Fruit fly (Drosophila melanogaster): ENCODE measurements around the gene CG31715.

The CG31715 gene

dm6 chr2L:10303786-10304185 is 37.6 kb upstream of the CG31715 start, which contains the start of gene nmd (continued):
- TF ChIP-seq tna (GFP tag; IDR thresholded peaks at IDR 0.05; ENCODE audit: partially characterized antibody) (peak; percentile 12; the same call in 1 of the 2 replicates), HLH4C (GFP tag; IDR thresholded peaks at IDR 0.05; ENCODE audit: partially characterized antibody) (no peak), sima (GFP tag; optimal IDR thresholded peaks at IDR 0.05) (no peak), zfh2 (GFP tag; optimal IDR thresholded peaks at IDR 0.05) (no peak), Med (GFP tag) (no peak), Sin3A (optimal IDR thresholded peaks at IDR 0.05) (peak; percentile 35), CG4820 (GFP tag; optimal IDR thresholded peaks at IDR 0.05) (no peak), Poxn (GFP tag; IDR thresholded peaks at IDR 0.05) (no peak), br (optimal IDR thresholded peaks at IDR 0.05) (no peak), CG6791 (GFP tag; IDR thresholded peaks at IDR 0.05; ENCODE audit: partially characterized antibody) (0 out of 3 replicates have a peak, but pooled peaks have one; percentile 22), pum (GFP tag; optimal IDR thresholded peaks at IDR 0.05) (no peak), da (GFP tag; optimal IDR thresholded peaks at IDR 0.05) (no peak), Spps (tag; optimal IDR thresholded peaks at IDR 0.05) (no peak), dysf (GFP tag; IDR thresholded peaks at IDR 0.05) (no peak), C15 (GFP tag; IDR thresholded peaks at IDR 0.05) (no peak), Nf-YC (tag; optimal IDR thresholded peaks at IDR 0.05) (peak; percentile 31), chinmo (GFP tag; IDR thresholded peaks at IDR 0.05; ENCODE audit: partially characterized antibody) (peak; percentile 74; the same call in 1 of the 4 replicates), CG17186 (GFP tag; optimal IDR thresholded peaks at IDR 0.05) (peak; percentile 7), PHDP (tag; optimal IDR thresholded peaks at IDR 0.05) (no peak), dati (GFP tag; IDR thresholded peaks at IDR 0.05) (no peak), bigmax (GFP tag; optimal IDR thresholded peaks at IDR 0.05) (no peak), emc (GFP tag; optimal IDR thresholded peaks at IDR 0.05) (no peak), gce (GFP tag; IDR thresholded peaks at IDR 0.05) (no peak), CG15601 (tag; optimal IDR thresholded peaks at IDR 0.05) (peak; percentile 23), CG1603 (tag; optimal IDR thresholded peaks at IDR 0.05) (peak; percentile 63), BEAF-32 (GFP tag; optimal IDR thresholded peaks at IDR 0.05) (peak; percentile 41), ci (GFP tag; IDR thresholded peaks at IDR 0.05) (no peak), Dfd (GFP tag; optimal IDR thresholded peaks at IDR 0.05) (no peak), so (GFP tag; IDR thresholded peaks at IDR 0.05) (no peak), CG6689 (GFP tag; IDR thresholded peaks at IDR 0.05) (no peak), Chrac-16 (GFP tag; optimal IDR thresholded peaks at IDR 0.05) (peak; percentile 12), TFAM (GFP tag; optimal IDR thresholded peaks at IDR 0.05) (no peak), dmrt99B (tag; optimal IDR thresholded peaks at IDR 0.05) (no peak), CG4282 (GFP tag; optimal IDR thresholded peaks at IDR 0.05) (no peak), CG12659 (GFP tag; optimal IDR thresholded peaks at IDR 0.05) (peak; percentile 55), klu (GFP tag; IDR thresholded peaks at IDR 0.05) (no peak), Sry-δ (GFP tag; optimal IDR thresholded peaks at IDR 0.05) (peak; percentile 47), CG34376 (GFP tag; optimal IDR thresholded peaks at IDR 0.05) (peak; percentile 43), Dref (GFP tag; IDR thresholded peaks at IDR 0.05) (peak; percentile 59), Optix (GFP tag; IDR thresholded peaks at IDR 0.05) (no peak), CG17612 (GFP tag; IDR thresholded peaks at IDR 0.05) (no peak), cad (GFP tag; optimal IDR thresholded peaks at IDR 0.05) (no peak), CG14050 (GFP tag; IDR thresholded peaks at IDR 0.05) (no peak), fd96Cb (tag; optimal IDR thresholded peaks at IDR 0.05) (no peak), CG17328 (GFP tag; IDR thresholded peaks at IDR 0.05) (no peak; the same call in 1 of the 2 replicates), CG2712 (tag; optimal IDR thresholded peaks at IDR 0.05) (peak; percentile 8), CG7745 (tag; optimal IDR thresholded peaks at IDR 0.05) (no peak), Hsf (GFP tag; optimal IDR thresholded peaks at IDR 0.05) (no peak), CG17912 (GFP tag; optimal IDR thresholded peaks at IDR 0.05) (no peak), gt (GFP tag; IDR thresholded peaks at IDR 0.05) (no peak), CG30431 (GFP tag; optimal IDR thresholded peaks at IDR 0.05) (no peak), NfI (GFP tag; optimal IDR thresholded peaks at IDR 0.05) (peak; percentile 20), nerfin-2 (GFP tag; IDR thresholded peaks at IDR 0.05; ENCODE audit: partially characterized antibody) (no peak)
